Fruit fly (Drosophila melanogaster) whole organism, embryonic: ENCODE results near the gene Dus3.
A peak's percentile ranks its signal among the peaks of the same experiment; 100 is the strongest.

Experiments
- Atf3 ChIP-seq: fragments of 200-800 bp; sonication (Bioruptor generic); optimal IDR thresholded peaks from 3 replicates; lab custom pipeline; 2016; ENCODE audit warnings: missing biosample characterization, missing genetic modification characterization
- CG10267 ChIP-seq: fragments of 200-800 bp; sonication (Bioruptor generic); optimal IDR thresholded peaks from 2 replicates; lab custom pipeline; 2018; ENCODE audit warnings: missing biosample characterization, mild to moderate bottlenecking, missing genetic modification characterization, moderate library complexity
- CG10462 ChIP-seq: fragments of 200-800 bp; sonication (Bioruptor generic); optimal IDR thresholded peaks from 2 replicates; lab custom pipeline; 2016; ENCODE audit warnings: missing biosample characterization, missing genetic modification characterization
- CG13894 ChIP-seq: fragments of 200-800 bp; sonication (Bioruptor generic); optimal IDR thresholded peaks from 3 replicates; lab custom pipeline; 2018; ENCODE audit warnings: missing biosample characterization, mild to moderate bottlenecking, missing genetic modification characterization, moderate library complexity
- CG14860 ChIP-seq: fragments of 200-800 bp; sonication (Bioruptor generic); IDR thresholded peaks from 3 replicates; pipeline ENCODE4 v1.3.6; 2022; ENCODE audit warnings: missing biosample characterization, missing genetic modification characterization; ENCODE audit not compliant: partially characterized antibody
- CG16813 ChIP-seq: fragments of 200-800 bp; sonication (Bioruptor generic); IDR thresholded peaks from 3 replicates; pipeline ENCODE4 v1.3.6; 2022; ENCODE audit warnings: missing biosample characterization, missing genetic modification characterization; ENCODE audit not compliant: partially characterized antibody
- CG18764 ChIP-seq: fragments of 200-800 bp; sonication (Bioruptor generic); optimal IDR thresholded peaks from 3 replicates; lab custom pipeline; 2016; ENCODE audit warnings: missing biosample characterization, missing genetic modification characterization
- CG2129 ChIP-seq: fragments of 200-800 bp; sonication (Bioruptor generic); IDR thresholded peaks from 2 replicates; pipeline ENCODE4 v1.3.6; 2022; ENCODE audit warnings: missing biosample characterization, missing genetic modification characterization; ENCODE audit not compliant: partially characterized antibody
- CG33213 ChIP-seq: fragments of 200-800 bp; sonication (Bioruptor generic); optimal IDR thresholded peaks from 3 replicates; lab custom pipeline; 2016; ENCODE audit warnings: missing biosample characterization, missing genetic modification characterization
- CG7963 ChIP-seq: fragments of 200-800 bp; sonication (Bioruptor generic); IDR thresholded peaks from 3 replicates; pipeline ENCODE4 v1.3.6; 2022; ENCODE audit warnings: missing biosample characterization, missing genetic modification characterization; ENCODE audit not compliant: partially characterized antibody
- CG8765 ChIP-seq: fragments of 200-800 bp; sonication (Bioruptor generic); IDR thresholded peaks from 2 replicates; pipeline ENCODE4 v1.3.6; 2022; ENCODE audit warnings: missing biosample characterization, missing genetic modification characterization
- CHES-1-like ChIP-seq: fragments of 200-800 bp; sonication (Bioruptor generic); optimal IDR thresholded peaks from 2 replicates; lab custom pipeline; 2016; ENCODE audit warnings: missing biosample characterization, missing genetic modification characterization
- Dbx ChIP-seq: fragments of 200-800 bp; sonication (Bioruptor generic); IDR thresholded peaks from 3 replicates; pipeline ENCODE4 v1.3.6; 2022; ENCODE audit warnings: missing biosample characterization, missing genetic modification characterization
- Dref ChIP-seq: fragments of 200-800 bp; sonication (Bioruptor generic); IDR thresholded peaks from 2 replicates; pipeline ENCODE4 v1.3.6; 2022; ENCODE audit warnings: missing biosample characterization, missing genetic modification characterization
- Ets97D ChIP-seq: fragments of 200-800 bp; sonication (Bioruptor generic); optimal IDR thresholded peaks from 3 replicates; lab custom pipeline; 2016; ENCODE audit warnings: missing biosample characterization, missing genetic modification characterization
- HLH54F ChIP-seq: fragments of 200-800 bp; sonication (Bioruptor generic); optimal IDR thresholded peaks from 3 replicates; lab custom pipeline; 2016; ENCODE audit warnings: missing biosample characterization, missing genetic modification characterization
- Hsf ChIP-seq: fragments of 200-800 bp; sonication (Bioruptor generic); optimal IDR thresholded peaks from 3 replicates; lab custom pipeline; 2016; ENCODE audit warnings: missing biosample characterization, missing genetic modification characterization
- Lpt ChIP-seq: fragments of >200 bp; optimal IDR thresholded peaks from 2 replicates; lab custom pipeline; 2018; ENCODE audit warnings: missing biosample characterization, missing genetic modification characterization
- MBD-R2 ChIP-seq: fragments of 200-800 bp; sonication (Bioruptor generic); IDR thresholded peaks from 2 replicates; pipeline ENCODE4 v1.3.6; 2022; ENCODE audit warnings: missing biosample characterization, missing genetic modification characterization
- MESR4 ChIP-seq: fragments of 200-800 bp; sonication (Bioruptor generic); optimal IDR thresholded peaks from 2 replicates; lab custom pipeline; 2018; ENCODE audit warnings: missing biosample characterization, mild to moderate bottlenecking, missing genetic modification characterization, moderate library complexity
- Max ChIP-seq: fragments of 200-800 bp; sonication (Bioruptor generic); optimal IDR thresholded peaks from 2 replicates; lab custom pipeline; 2016; ENCODE audit warnings: missing biosample characterization, mild to moderate bottlenecking, missing genetic modification characterization
- Mrtf ChIP-seq: fragments of 200-800 bp; sonication (Bioruptor generic); IDR thresholded peaks from 3 replicates; pipeline ENCODE4 v1.3.6; 2022; ENCODE audit warnings: missing biosample characterization, missing genetic modification characterization
- Scr ChIP-seq: fragments of 200-800 bp; sonication (Bioruptor generic); IDR thresholded peaks from 2 replicates; pipeline ENCODE4 v1.3.6; 2022; ENCODE audit warnings: missing biosample characterization, missing genetic modification characterization; ENCODE audit not compliant: partially characterized antibody
- Taf1 ChIP-seq: fragments of 200-800 bp; sonication (Bioruptor generic); IDR thresholded peaks from 2 replicates; pipeline ENCODE4 v1.3.6; 2022; ENCODE audit warnings: missing biosample characterization, missing genetic modification characterization
- YL-1 ChIP-seq: fragments of 200-800 bp; sonication (Bioruptor generic); optimal IDR thresholded peaks from 3 replicates; lab custom pipeline; 2017; ENCODE audit warnings: missing biosample characterization, mild to moderate bottlenecking, missing genetic modification characterization
- al ChIP-seq: fragments of 200-800 bp; sonication (Bioruptor generic); IDR thresholded peaks from 2 replicates; pipeline ENCODE4 v1.3.6; 2022; ENCODE audit warnings: missing biosample characterization, missing genetic modification characterization
- ato ChIP-seq: fragments of 200-800 bp; sonication (Bioruptor generic); IDR thresholded peaks from 2 replicates; pipeline ENCODE4 v1.3.6; 2022; ENCODE audit warnings: missing biosample characterization, missing genetic modification characterization; ENCODE audit not compliant: partially characterized antibody
- bab2 ChIP-seq: fragments of 200-800 bp; sonication (Bioruptor generic); optimal IDR thresholded peaks from 2 replicates; lab custom pipeline; 2016; ENCODE audit warnings: missing biosample characterization, missing genetic modification characterization
- bbx ChIP-seq: fragments of 200-800 bp; sonication (Bioruptor generic); IDR thresholded peaks from 2 replicates; pipeline ENCODE4 v1.3.6; 2022; ENCODE audit warnings: missing biosample characterization, missing genetic modification characterization; ENCODE audit not compliant: partially characterized antibody
- cg ChIP-seq: fragments of 200-800 bp; sonication (Bioruptor generic); optimal IDR thresholded peaks from 3 replicates; lab custom pipeline; 2019; ENCODE audit warnings: missing biosample characterization, mild to moderate bottlenecking, missing genetic modification characterization, moderate library complexity
- fru ChIP-seq: fragments of >200 bp; optimal IDR thresholded peaks from 2 replicates; lab custom pipeline; 2017
- gcm ChIP-seq: fragments of 200-800 bp; sonication (Bioruptor generic); optimal IDR thresholded peaks from 2 replicates; lab custom pipeline; 2019; ENCODE audit warnings: missing biosample characterization, mild to moderate bottlenecking, missing genetic modification characterization, moderate library complexity
- gfzf ChIP-seq: fragments of 200-800 bp; sonication (Bioruptor generic); optimal IDR thresholded peaks from 2 replicates; lab custom pipeline; 2016; ENCODE audit warnings: missing biosample characterization, mild to moderate bottlenecking, missing genetic modification characterization, moderate library complexity
- hb ChIP-seq: fragments of 200-800 bp; sonication (Bioruptor generic); IDR thresholded peaks from 3 replicates; pipeline ENCODE4 v1.3.6; 2022; ENCODE audit warnings: missing biosample characterization, missing genetic modification characterization; ENCODE audit not compliant: partially characterized antibody
- hkb ChIP-seq, 2 experiments: fragments of 200-800 bp in 1 of 2; fragments of >200 bp in 1 of 2; sonication (Bioruptor generic) in 1 of 2; IDR thresholded peaks in 1 of 2; optimal IDR thresholded peaks in 1 of 2; 2 replicates each; pipeline versions ENCODE4 v1.3.6 to Lab custom; 2017 to 2022; ENCODE audit warnings: missing biosample characterization in 1 of 2, missing genetic modification characterization in 1 of 2
- inv ChIP-seq: fragments of 200-800 bp; sonication (Bioruptor generic); IDR thresholded peaks from 2 replicates; pipeline ENCODE4 v1.3.6; 2022; ENCODE audit warnings: missing biosample characterization, missing genetic modification characterization; ENCODE audit not compliant: partially characterized antibody
- knrl ChIP-seq: fragments of 200-800 bp; sonication (Bioruptor generic); IDR thresholded peaks from 3 replicates; pipeline ENCODE4 v1.3.6; 2022; ENCODE audit warnings: missing biosample characterization, missing genetic modification characterization; ENCODE audit not compliant: partially characterized antibody
- mam ChIP-seq: fragments of 200-800 bp; sonication (Bioruptor generic); optimal IDR thresholded peaks from 3 replicates; lab custom pipeline; 2016; ENCODE audit warnings: missing biosample characterization, missing genetic modification characterization
- odd ChIP-seq: fragments of 200-800 bp; sonication (Bioruptor generic); optimal IDR thresholded peaks from 2 replicates; lab custom pipeline; 2017; ENCODE audit warnings: missing biosample characterization, mild to moderate bottlenecking, missing genetic modification characterization
- phol ChIP-seq: fragments of 200-800 bp; sonication (Bioruptor generic); optimal IDR thresholded peaks from 3 replicates; lab custom pipeline; 2018; ENCODE audit warnings: missing biosample characterization, mild to moderate bottlenecking, missing genetic modification characterization, moderate library complexity
- pros ChIP-seq: fragments of 200-800 bp; sonication (Bioruptor generic); optimal IDR thresholded peaks from 3 replicates; lab custom pipeline; 2019; ENCODE audit warnings: missing biosample characterization, mild to moderate bottlenecking, missing genetic modification characterization, moderate library complexity
- seq ChIP-seq: fragments of 200-800 bp; sonication (Bioruptor generic); IDR thresholded peaks from 2 replicates; pipeline ENCODE4 v1.3.6; 2022; ENCODE audit warnings: missing biosample characterization, missing genetic modification characterization
- sna ChIP-seq: fragments of 200-800 bp; sonication (Bioruptor generic); IDR thresholded peaks from 2 replicates; pipeline ENCODE4 v1.3.6; 2022; ENCODE audit warnings: missing biosample characterization, missing genetic modification characterization; ENCODE audit not compliant: partially characterized antibody
- tio ChIP-seq: fragments of 200-800 bp; sonication (Bioruptor generic); optimal IDR thresholded peaks from 2 replicates; lab custom pipeline; 2017; ENCODE audit warnings: missing biosample characterization, missing genetic modification characterization, inconsistent platforms
- tna ChIP-seq: fragments of 200-800 bp; sonication (Bioruptor generic); IDR thresholded peaks from 2 replicates; pipeline ENCODE4 v1.3.6; 2022; ENCODE audit warnings: missing biosample characterization, missing genetic modification characterization; ENCODE audit not compliant: partially characterized antibody
- trem ChIP-seq: fragments of 200-800 bp; optimal IDR thresholded peaks from 3 replicates; lab custom pipeline; 2019; ENCODE audit warnings: missing biosample characterization, mild to moderate bottlenecking, missing genetic modification characterization, moderate library complexity
- zen ChIP-seq: fragments of 200-800 bp; sonication (Bioruptor generic); optimal IDR thresholded peaks from 3 replicates; lab custom pipeline; 2018; ENCODE audit warnings: missing biosample characterization, mild to moderate bottlenecking, missing genetic modification characterization, moderate library complexity
- zen2 ChIP-seq: fragments of 200-800 bp; sonication (Bioruptor generic); IDR thresholded peaks from 3 replicates; pipeline ENCODE4 v1.3.6; 2022; ENCODE audit warnings: missing biosample characterization, missing genetic modification characterization; ENCODE audit not compliant: partially characterized antibody
- zfh2 ChIP-seq: fragments of 200-800 bp; sonication (Bioruptor generic); optimal IDR thresholded peaks from 2 replicates; lab custom pipeline; 2016; ENCODE audit warnings: missing biosample characterization, missing genetic modification characterization

Gene Dus3

dm6 chr2L:19735635-19736109, 23.0 kb upstream of the Dus3 start, which contains the start of the genes CG10462 and Nf-YB (continued):
- TF ChIP-seq Dbx (GFP tag; lab: Robert Waterston, UW) = 0 out of 3 replicates have a peak, but pooled peaks have one; percentile 15
- no peak for TF ChIP-seq odd (GFP tag; lab: Kevin White, UChicago)
- TF ChIP-seq Atf3 (GFP tag; lab: Kevin White, UChicago) = no peak
- peak; percentile 83 for TF ChIP-seq cg (GFP tag; lab: Kevin White, UChicago)
- no peak for TF ChIP-seq Taf1 (GFP tag; lab: Robert Waterston, UW)
- peak; percentile 86 for TF ChIP-seq Scr (GFP tag; lab: Robert Waterston, UW)
- TF ChIP-seq inv = peak; percentile 76
- TF ChIP-seq trem (tag; lab: Kevin White, UChicago) = peak; percentile 69
- peak; percentile 18 for TF ChIP-seq Hsf
- TF ChIP-seq HLH54F (GFP tag; lab: Kevin White, UChicago) = no peak
- peak; percentile 92 for TF ChIP-seq tna (GFP tag; lab: Robert Waterston, UW)
- no peak for TF ChIP-seq Max (GFP tag; lab: Kevin White, UChicago)
- TF ChIP-seq zfh2 (GFP tag; lab: Kevin White, UChicago) = no peak
- no peak for TF ChIP-seq tio (GFP tag; lab: Kevin White, UChicago)
- TF ChIP-seq CG33213 (GFP tag; lab: Kevin White, UChicago) = peak; percentile 19
- TF ChIP-seq al = no peak
- TF ChIP-seq hkb (optimal IDR thresholded peaks at IDR 0.05; lab: Kevin White, UChicago) = no peak
- no peak for TF ChIP-seq hkb (GFP tag; IDR thresholded peaks at IDR 0.05; lab: Robert Waterston, UW)
- TF ChIP-seq seq (GFP tag; lab: Robert Waterston, UW) = no peak
- TF ChIP-seq knrl (GFP tag; lab: Robert Waterston, UW) = peak; percentile 85
- TF ChIP-seq sna = peak; percentile 73
- no peak for TF ChIP-seq Lpt (GFP tag; lab: Kevin White, UChicago)
- TF ChIP-seq CG8765 = no peak
- peak; percentile 54 for TF ChIP-seq MESR4 (GFP tag; lab: Kevin White, UChicago)
- no peak for TF ChIP-seq pros
- peak; percentile 98 for TF ChIP-seq ato (GFP tag; lab: Robert Waterston, UW)
- TF ChIP-seq zen (tag; lab: Kevin White, UChicago) = peak; percentile 8
- no peak for TF ChIP-seq fru (lab: Kevin White, UChicago)
- no peak for TF ChIP-seq gcm (GFP tag; lab: Kevin White, UChicago)
- TF ChIP-seq phol = peak; percentile 24
- peak; percentile 95 for TF ChIP-seq CG10462 (GFP tag; lab: Kevin White, UChicago)
- peak; percentile 53 for TF ChIP-seq Ets97D (GFP tag; lab: Kevin White, UChicago)
- peak; percentile 95 for TF ChIP-seq CG14860 (GFP tag; lab: Robert Waterston, UW)
- peak; percentile 98 for TF ChIP-seq CG7963 (GFP tag; lab: Robert Waterston, UW)
- peak; percentile 7 for TF ChIP-seq CG10267
- no peak for TF ChIP-seq CG13894 (tag; lab: Kevin White, UChicago)
- TF ChIP-seq bbx (GFP tag; lab: Robert Waterston, UW) = peak; percentile 95
- TF ChIP-seq CG18764 (GFP tag; lab: Kevin White, UChicago) = no peak
- TF ChIP-seq CG16813 (GFP tag; lab: Robert Waterston, UW) = peak; percentile 91
- peak; percentile 46 for TF ChIP-seq CHES-1-like (GFP tag; lab: Kevin White, UChicago)
- peak; percentile 42; the same call in 1 of the 2 replicates for TF ChIP-seq CG2129 (GFP tag; lab: Robert Waterston, UW)
- no peak for TF ChIP-seq Mrtf (GFP tag; lab: Robert Waterston, UW)
- TF ChIP-seq hb (GFP tag; lab: Robert Waterston, UW) = peak; percentile 96
- no peak for TF ChIP-seq bab2
- peak; percentile 69 for TF ChIP-seq YL-1
- TF ChIP-seq gfzf (GFP tag; lab: Kevin White, UChicago) = peak; percentile 26
- TF ChIP-seq mam (GFP tag; lab: Kevin White, UChicago) = no peak
- TF ChIP-seq MBD-R2 (GFP tag; lab: Robert Waterston, UW) = peak; percentile 87
- peak; percentile 99 for TF ChIP-seq Dref (GFP tag; lab: Robert Waterston, UW)
- peak; percentile 91 for TF ChIP-seq zen2 (GFP tag; lab: Robert Waterston, UW)
